Fruit fly (Drosophila melanogaster) whole organism, embryonic: ENCODE data around the gene dbe.

Experiments used
- Ada2b ChIP-seq: fragments of 200-800 bp; sonication (Bioruptor generic); IDR thresholded peaks from 2 replicates; pipeline ENCODE4 v1.3.6; 2022; ENCODE audit warnings: missing biosample characterization, missing genetic modification characterization
- Antp ChIP-seq: fragments of 200-800 bp; sonication (Bioruptor generic); optimal IDR thresholded peaks from 3 replicates; lab custom pipeline; 2016; ENCODE audit warnings: missing biosample characterization, missing genetic modification characterization
- B-H2 ChIP-seq: fragments of 200-800 bp; sonication (Bioruptor generic); optimal IDR thresholded peaks from 2 replicates; lab custom pipeline; 2018; ENCODE audit warnings: missing biosample characterization, mild to moderate bottlenecking, missing genetic modification characterization
- Blimp-1 ChIP-seq: fragments of 200-800 bp; sonication (Bioruptor generic); optimal IDR thresholded peaks from 3 replicates; lab custom pipeline; 2018; ENCODE audit warnings: missing biosample characterization, missing genetic modification characterization, mild to moderate bottlenecking, moderate library complexity, missing genetic modification reagents
- CG10209 ChIP-seq: fragments of 200-800 bp; sonication (Bioruptor generic); optimal IDR thresholded peaks from 3 replicates; lab custom pipeline; 2017; ENCODE audit warnings: missing biosample characterization, mild to moderate bottlenecking, missing genetic modification characterization, missing genetic modification reagents
- CG11560 ChIP-seq: fragments of 200-800 bp; sonication (Bioruptor generic); IDR thresholded peaks from 3 replicates; pipeline ENCODE4 v1.3.6; 2022; ENCODE audit warnings: missing biosample characterization, missing genetic modification characterization
- CG11696 ChIP-seq: fragments of 200-800 bp; sonication (Bioruptor generic); IDR thresholded peaks from 2 replicates; pipeline ENCODE4 v1.3.6; 2022; ENCODE audit warnings: missing biosample characterization, missing genetic modification characterization
- CG12744 ChIP-seq: fragments of 200-800 bp; sonication (Bioruptor generic); optimal IDR thresholded peaks from 2 replicates; lab custom pipeline; 2016; ENCODE audit warnings: missing biosample characterization, missing genetic modification characterization
- CG14050 ChIP-seq: fragments of 200-800 bp; sonication (Bioruptor generic); IDR thresholded peaks from 3 replicates; pipeline ENCODE4 v1.3.6; 2022; ENCODE audit warnings: missing biosample characterization, missing genetic modification characterization
- CG1647 ChIP-seq: fragments of 200-800 bp; sonication (Bioruptor generic); optimal IDR thresholded peaks from 3 replicates; lab custom pipeline; 2016; ENCODE audit warnings: missing biosample characterization, missing genetic modification characterization
- CG18476 ChIP-seq: fragments of 200-800 bp; sonication (Bioruptor generic); optimal IDR thresholded peaks from 2 replicates; lab custom pipeline; 2016; ENCODE audit warnings: missing biosample characterization, mild to moderate bottlenecking, missing genetic modification characterization
- CG2889 ChIP-seq: fragments of 200-800 bp; sonication (Bioruptor generic); IDR thresholded peaks from 3 replicates; pipeline ENCODE4 v1.3.6; 2022; ENCODE audit warnings: missing biosample characterization, missing genetic modification characterization
- CG34224 ChIP-seq: fragments of 200-800 bp; sonication (Bioruptor generic); IDR thresholded peaks from 3 replicates; pipeline ENCODE4 v1.3.6; 2022; ENCODE audit warnings: missing biosample characterization, missing genetic modification characterization; ENCODE audit not compliant: partially characterized antibody
- CG34422 ChIP-seq: fragments of 200-800 bp; sonication (Bioruptor generic); IDR thresholded peaks from 3 replicates; pipeline ENCODE4 v1.3.6; 2022; ENCODE audit warnings: missing biosample characterization, missing genetic modification characterization
- CG7271 ChIP-seq: fragments of 200-800 bp; sonication (Bioruptor generic); optimal IDR thresholded peaks from 2 replicates; lab custom pipeline; 2018; ENCODE audit warnings: missing biosample characterization, mild to moderate bottlenecking, missing genetic modification characterization, moderate library complexity
- CG7963 ChIP-seq: fragments of 200-800 bp; sonication (Bioruptor generic); IDR thresholded peaks from 3 replicates; pipeline ENCODE4 v1.3.6; 2022; ENCODE audit warnings: missing biosample characterization, missing genetic modification characterization; ENCODE audit not compliant: partially characterized antibody
- CG9797 ChIP-seq: fragments of 200-800 bp; sonication (Bioruptor generic); optimal IDR thresholded peaks from 3 replicates; lab custom pipeline; 2018; ENCODE audit warnings: missing biosample characterization, mild to moderate bottlenecking, missing genetic modification characterization
- CG9932 ChIP-seq: fragments of 200-800 bp; sonication (Bioruptor generic); IDR thresholded peaks from 2 replicates; pipeline ENCODE4 v1.3.6; 2022; ENCODE audit warnings: missing biosample characterization, missing genetic modification characterization
- CoRest ChIP-seq: fragments of 200-800 bp; sonication (Bioruptor generic); optimal IDR thresholded peaks from 3 replicates; lab custom pipeline; 2018; ENCODE audit warnings: missing biosample characterization, mild to moderate bottlenecking, missing genetic modification characterization, moderate library complexity
- D ChIP-seq, 2 experiments: fragments of 200-800 bp in 1 of 2; fragments of >200 bp in 1 of 2; sonication (Bioruptor generic) in 1 of 2; optimal IDR thresholded peaks; 2 replicates in 1 of 2; 3 replicates in 1 of 2; lab custom pipeline; 2017; ENCODE audit warnings: mild to moderate bottlenecking in 1 of 2, missing biosample characterization in 1 of 2, missing genetic modification characterization in 1 of 2, missing genetic modification reagents in 1 of 2
- Dad ChIP-seq: fragments of 200-800 bp; sonication (Bioruptor generic); optimal IDR thresholded peaks from 3 replicates; lab custom pipeline; 2016; ENCODE audit warnings: missing biosample characterization, missing genetic modification characterization
- Dfd ChIP-seq, 2 experiments: fragments of >200 bp; optimal IDR thresholded peaks; 2 replicates each; lab custom pipeline; 2017; ENCODE audit warnings: missing biosample characterization in 2 of 2, missing genetic modification characterization in 2 of 2
- H15 ChIP-seq: fragments of 200-800 bp; sonication (Bioruptor generic); IDR thresholded peaks from 3 replicates; pipeline ENCODE4 v1.3.6; 2022; ENCODE audit warnings: missing biosample characterization, missing genetic modification characterization
- H2.0 ChIP-seq: fragments of 200-800 bp; sonication (Bioruptor generic); IDR thresholded peaks from 2 replicates; pipeline ENCODE4 v1.3.6; 2022; ENCODE audit warnings: missing biosample characterization, missing genetic modification characterization
- Hsf ChIP-seq: fragments of 200-800 bp; sonication (Bioruptor generic); optimal IDR thresholded peaks from 3 replicates; lab custom pipeline; 2016; ENCODE audit warnings: missing biosample characterization, missing genetic modification characterization
- Jarid2 ChIP-seq: fragments of 200-800 bp; sonication (Bioruptor generic); optimal IDR thresholded peaks from 3 replicates; lab custom pipeline; 2017; ENCODE audit warnings: mild to moderate bottlenecking, missing biosample characterization, missing genetic modification reagents, missing genetic modification characterization
- Kr ChIP-seq: fragments of 200-800 bp; sonication (Bioruptor generic); optimal IDR thresholded peaks from 2 replicates; lab custom pipeline; 2017; ENCODE audit warnings: missing biosample characterization, mild to moderate bottlenecking, missing genetic modification characterization
- Med ChIP-seq: fragments of 200-800 bp; sonication (Bioruptor generic); peaks from one replicate; lab custom pipeline; 2016; ENCODE audit warnings: missing biosample characterization, missing genetic modification characterization, mild to moderate bottlenecking, inconsistent platforms, moderate library complexity
- Myb ChIP-seq: fragments of 200-800 bp; sonication (Bioruptor generic); optimal IDR thresholded peaks from 2 replicates; lab custom pipeline; 2016; ENCODE audit warnings: missing biosample characterization, missing genetic modification characterization
- Pdp1 ChIP-seq, 2 experiments: fragments of 200-800 bp; sonication (Bioruptor generic); optimal IDR thresholded peaks; 3 replicates each; lab custom pipeline; 2016; ENCODE audit warnings: missing biosample characterization in 2 of 2, missing genetic modification characterization in 2 of 2, mild to moderate bottlenecking in 1 of 2, moderate library complexity in 1 of 2
- Six4 ChIP-seq: fragments of 200-800 bp; sonication (Bioruptor generic); optimal IDR thresholded peaks from 2 replicates; lab custom pipeline; 2016; ENCODE audit warnings: missing biosample characterization, missing genetic modification characterization
- cato ChIP-seq: fragments of 200-800 bp; sonication (Bioruptor generic); optimal IDR thresholded peaks from 2 replicates; lab custom pipeline; 2016; ENCODE audit warnings: missing biosample characterization, missing genetic modification characterization, borderline replicate concordance
- dan ChIP-seq: fragments of 200-800 bp; sonication (Bioruptor generic); IDR thresholded peaks from 2 replicates; pipeline ENCODE4 v1.3.6; 2022; ENCODE audit warnings: missing biosample characterization, missing genetic modification characterization
- ems ChIP-seq: fragments of 200-800 bp; sonication (Bioruptor generic); optimal IDR thresholded peaks from 3 replicates; lab custom pipeline; 2016; ENCODE audit warnings: missing biosample characterization, missing genetic modification characterization
- en ChIP-seq: fragments of 200-800 bp; sonication (Bioruptor generic); optimal IDR thresholded peaks from 2 replicates; lab custom pipeline; 2016; ENCODE audit warnings: missing biosample characterization, missing genetic modification characterization
- eve ChIP-seq, 2 experiments: fragments of >200 bp; optimal IDR thresholded peaks; 2 replicates each; lab custom pipeline; 2017; ENCODE audit warnings: missing biosample characterization in 2 of 2, missing genetic modification characterization in 2 of 2
- eyg ChIP-seq: fragments of 200-800 bp; sonication (Bioruptor generic); optimal IDR thresholded peaks from 3 replicates; lab custom pipeline; 2016; ENCODE audit warnings: missing biosample characterization, missing genetic modification characterization
- fd96Cb ChIP-seq: fragments of 200-800 bp; sonication (Bioruptor generic); optimal IDR thresholded peaks from 2 replicates; lab custom pipeline; 2018; ENCODE audit warnings: missing biosample characterization, mild to moderate bottlenecking, missing genetic modification characterization, moderate library complexity
- gsb-n ChIP-seq: fragments of 200-800 bp; sonication (Bioruptor generic); optimal IDR thresholded peaks from 3 replicates; lab custom pipeline; 2018; ENCODE audit warnings: missing biosample characterization, mild to moderate bottlenecking, missing genetic modification characterization
- gt ChIP-seq: fragments of 200-800 bp; sonication (Bioruptor generic); IDR thresholded peaks from 2 replicates; pipeline ENCODE4 v1.3.6; 2022; ENCODE audit warnings: missing biosample characterization, missing genetic modification characterization
- insv ChIP-seq, 2 experiments: fragments of 200-800 bp; sonication (Bioruptor generic); optimal IDR thresholded peaks; 3 replicates each; lab custom pipeline; 2016 to 2018; ENCODE audit warnings: missing biosample characterization in 2 of 2, missing genetic modification characterization in 2 of 2
- maf-S ChIP-seq: fragments of 200-800 bp; sonication (Bioruptor generic); optimal IDR thresholded peaks from 2 replicates; lab custom pipeline; 2016; ENCODE audit warnings: missing biosample characterization, missing genetic modification characterization
- odd ChIP-seq: fragments of 200-800 bp; sonication (Bioruptor generic); optimal IDR thresholded peaks from 2 replicates; lab custom pipeline; 2017; ENCODE audit warnings: missing biosample characterization, mild to moderate bottlenecking, missing genetic modification characterization
- peb ChIP-seq: fragments of 200-800 bp; sonication (Bioruptor generic); IDR thresholded peaks from 2 replicates; pipeline ENCODE4 v1.3.6; 2022; ENCODE audit warnings: missing biosample characterization, missing genetic modification characterization
- pnt ChIP-seq: fragments of 200-800 bp; sonication (Bioruptor generic); optimal IDR thresholded peaks from 3 replicates; lab custom pipeline; 2016; ENCODE audit warnings: missing biosample characterization, missing genetic modification characterization
- ranshi ChIP-seq: fragments of 200-800 bp; sonication (Bioruptor generic); IDR thresholded peaks from 2 replicates; pipeline ENCODE4 v1.3.6; 2022; ENCODE audit warnings: missing biosample characterization, missing genetic modification characterization
- sna ChIP-seq: fragments of 200-800 bp; sonication (Bioruptor generic); IDR thresholded peaks from 2 replicates; pipeline ENCODE4 v1.3.6; 2022; ENCODE audit warnings: missing biosample characterization, missing genetic modification characterization; ENCODE audit not compliant: partially characterized antibody
- sqz ChIP-seq: fragments of 200-800 bp; sonication (Bioruptor generic); optimal IDR thresholded peaks from 3 replicates; lab custom pipeline; 2018; ENCODE audit warnings: missing biosample characterization, mild to moderate bottlenecking, missing genetic modification characterization
- toy ChIP-seq: fragments of 200-800 bp; sonication (Bioruptor generic); IDR thresholded peaks from 2 replicates; pipeline ENCODE4 v1.3.6; 2022; ENCODE audit warnings: missing biosample characterization, missing genetic modification characterization
- tup ChIP-seq: fragments of 200-800 bp; sonication (Bioruptor generic); optimal IDR thresholded peaks from 2 replicates; lab custom pipeline; 2016; ENCODE audit warnings: missing biosample characterization, mild to moderate bottlenecking, missing genetic modification characterization, moderate library complexity
- vvl ChIP-seq: fragments of 200-800 bp; sonication (Bioruptor generic); IDR thresholded peaks from 2 replicates; pipeline ENCODE4 v1.3.6; 2022; ENCODE audit warnings: missing biosample characterization, missing genetic modification characterization

The dbe gene

dm6 chr2L:886743-887142, 17.1 kb upstream of the dbe start (continued):
- no peak for TF ChIP-seq sqz
- no peak for TF ChIP-seq CG1647
- no peak for TF ChIP-seq odd (GFP tag; lab: Kevin White, UChicago)
- no peak for TF ChIP-seq peb (GFP tag; lab: Robert Waterston, UW)
- no peak for TF ChIP-seq CG9932 (GFP tag; lab: Robert Waterston, UW)
- no peak for TF ChIP-seq eve (GFP tag; optimal IDR thresholded peaks at IDR 0.05; lab: Kevin White, UChicago)
- no peak for TF ChIP-seq CG14050
- TF ChIP-seq Jarid2 (GFP tag; lab: Kevin White, UChicago), result no peak
- no peak for TF ChIP-seq B-H2 (GFP tag; lab: Kevin White, UChicago)
- TF ChIP-seq Dad (GFP tag; lab: Kevin White, UChicago), result no peak
- TF ChIP-seq tup (GFP tag; lab: Kevin White, UChicago), result no peak
- TF ChIP-seq Myb (GFP tag; lab: Kevin White, UChicago), result no peak
- TF ChIP-seq CG11560, result no peak
- TF ChIP-seq ranshi (GFP tag; lab: Robert Waterston, UW), result peak; percentile 15; the same call in 1 of the 2 replicates
- TF ChIP-seq cato (GFP tag; lab: Kevin White, UChicago), result no peak
- TF ChIP-seq toy, result no peak
- TF ChIP-seq Pdp1 (GFP tag; optimal IDR thresholded peaks at IDR 0.05; lab: Kevin White, UChicago), result no peak
- no peak for TF ChIP-seq CG34224 (GFP tag; lab: Robert Waterston, UW)
- no peak for TF ChIP-seq dan (GFP tag; lab: Robert Waterston, UW)
- no peak for TF ChIP-seq Dfd (GFP tag; optimal IDR thresholded peaks at IDR 0.05; lab: Kevin White, UChicago)
- no peak for TF ChIP-seq CG7271 (tag; lab: Kevin White, UChicago)
- TF ChIP-seq CG7963, result no peak
- no peak for TF ChIP-seq gt (GFP tag; lab: Robert Waterston, UW)
- peak; percentile 4 for TF ChIP-seq Antp (GFP tag; lab: Kevin White, UChicago)
- no peak for TF ChIP-seq Hsf (GFP tag; lab: Kevin White, UChicago)
- TF ChIP-seq eyg (GFP tag; lab: Kevin White, UChicago), result no peak
- TF ChIP-seq maf-S (GFP tag; lab: Kevin White, UChicago), result no peak
- no peak for TF ChIP-seq CoRest (tag; lab: Kevin White, UChicago)
- no peak for TF ChIP-seq CG11696 (GFP tag; lab: Robert Waterston, UW)
- no peak for TF ChIP-seq H2.0 (GFP tag; lab: Robert Waterston, UW)
- 0 out of 2 replicates have a peak, but pooled peaks have one; percentile 6 for TF ChIP-seq Ada2b
- TF ChIP-seq CG18476 (GFP tag; lab: Kevin White, UChicago), result no peak
- TF ChIP-seq Six4, result no peak
- TF ChIP-seq fd96Cb (tag; lab: Kevin White, UChicago), result peak; percentile 16
- no peak for TF ChIP-seq CG34422 (GFP tag; lab: Robert Waterston, UW)
- no peak for TF ChIP-seq H15 (GFP tag; lab: Robert Waterston, UW)
- TF ChIP-seq CG12744 (GFP tag; lab: Kevin White, UChicago), result no peak
- TF ChIP-seq D (optimal IDR thresholded peaks at IDR 0.05; lab: Kevin White, UChicago), result no peak
- TF ChIP-seq D (GFP tag; optimal IDR thresholded peaks at IDR 0.05; lab: Kevin White, UChicago), result no peak
- 0 out of 3 replicates have a peak, but pooled peaks have one; percentile 20 for TF ChIP-seq CG2889 (GFP tag; lab: Robert Waterston, UW)
- TF ChIP-seq CG9797 (GFP tag; lab: Kevin White, UChicago), result no peak
- TF ChIP-seq Kr (GFP tag; lab: Kevin White, UChicago), result no peak
- TF ChIP-seq Med, result peak; percentile 76
- no peak for TF ChIP-seq sna (GFP tag; lab: Robert Waterston, UW)
- no peak for TF ChIP-seq en (GFP tag; lab: Kevin White, UChicago)
- no peak for TF ChIP-seq CG10209 (GFP tag; lab: Kevin White, UChicago)
- no peak for TF ChIP-seq gsb-n (tag; lab: Kevin White, UChicago)
- TF ChIP-seq pnt (GFP tag; lab: Kevin White, UChicago), result no peak
- 0 out of 2 replicates have a peak, but pooled peaks have one; percentile 20 for TF ChIP-seq vvl (GFP tag; lab: Robert Waterston, UW)
- no peak for TF ChIP-seq insv (GFP tag; optimal IDR thresholded peaks at IDR 0.05; lab: Kevin White, UChicago)
- no peak for TF ChIP-seq Blimp-1
- TF ChIP-seq ems (GFP tag; lab: Kevin White, UChicago), result no peak
